Fruit fly (Drosophila melanogaster) Kc167 (cell line): ENCODE data around the gene CG10254.

Source experiments
- Myc ChIP-seq: fragments of >200 bp; optimal IDR thresholded peaks from 2 replicates; lab custom pipeline; 2017; ENCODE audit warnings: missing external identifiers
- Sin3A ChIP-seq: fragments of >200 bp; optimal IDR thresholded peaks from 2 replicates; lab custom pipeline; 2018; ENCODE audit warnings: missing external identifiers
- h ChIP-seq: fragments of >200 bp; optimal IDR thresholded peaks from 3 replicates; lab custom pipeline; 2018; ENCODE audit warnings: missing external identifiers
- insv ChIP-seq: fragments of >200 bp; optimal IDR thresholded peaks from 3 replicates; lab custom pipeline; 2018; ENCODE audit warnings: missing external identifiers
- psq ChIP-seq: fragments of >200 bp; optimal IDR thresholded peaks from 2 replicates; lab custom pipeline; 2017; ENCODE audit warnings: missing external identifiers
- ttk ChIP-seq: sonication (Bioruptor generic); optimal IDR thresholded peaks from 2 replicates; lab custom pipeline; 2017; ENCODE audit warnings: missing external identifiers

DNA sequence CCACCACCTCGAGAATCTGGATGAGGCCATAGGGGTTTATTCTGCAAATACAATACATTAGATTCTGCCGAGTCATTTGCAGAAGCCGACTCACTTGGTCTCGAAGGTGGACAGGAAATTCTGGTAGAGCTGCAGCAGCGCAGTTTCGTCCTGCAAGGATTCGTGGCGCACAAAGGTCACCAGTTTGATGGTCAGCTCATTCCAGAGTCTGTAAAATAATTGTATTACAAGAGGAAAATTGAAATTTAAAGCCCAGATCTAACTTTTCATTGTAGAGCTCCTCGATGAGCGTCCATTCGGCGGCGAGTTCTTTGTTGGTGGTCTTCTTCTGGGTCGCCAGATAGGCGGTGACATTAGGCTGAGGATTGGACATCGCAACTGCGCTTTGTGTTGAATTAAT, 37.8 kb upstream of the CG10254 start:
- TF ChIP-seq psq (no peak), h (lab: Kevin White, UChicago) (no peak), Sin3A (no peak), ttk (lab: Kevin White, UChicago) (no peak), Myc (lab: Kevin White, UChicago) (no peak), insv (no peak)
